Fruit fly (Drosophila melanogaster) whole organism, embryonic: ENCODE measurements around the gene ATPsynO.

ENCODE experiments used
- B-H2 ChIP-seq: fragments of 200-800 bp; sonication (Bioruptor generic); optimal IDR thresholded peaks from 2 replicates; lab custom pipeline; 2018; ENCODE audit warnings: missing biosample characterization, mild to moderate bottlenecking, missing genetic modification characterization
- CG10462 ChIP-seq: fragments of 200-800 bp; sonication (Bioruptor generic); optimal IDR thresholded peaks from 2 replicates; lab custom pipeline; 2016; ENCODE audit warnings: missing biosample characterization, missing genetic modification characterization
- CG10565 ChIP-seq: fragments of 200-800 bp; sonication (Bioruptor generic); optimal IDR thresholded peaks from 3 replicates; lab custom pipeline; 2016; ENCODE audit warnings: missing biosample characterization, mild to moderate bottlenecking, missing genetic modification characterization
- CG12391 ChIP-seq: fragments of 200-800 bp; sonication (Bioruptor generic); optimal IDR thresholded peaks from 3 replicates; lab custom pipeline; 2018; ENCODE audit warnings: missing biosample characterization, mild to moderate bottlenecking, missing genetic modification characterization, moderate library complexity
- CG13424 ChIP-seq: fragments of 200-800 bp; sonication (Bioruptor generic); optimal IDR thresholded peaks from 2 replicates; lab custom pipeline; 2019; ENCODE audit warnings: missing biosample characterization, mild to moderate bottlenecking, missing genetic modification characterization, moderate library complexity
- CG17829 ChIP-seq: fragments of 200-800 bp; optimal IDR thresholded peaks from 2 replicates; lab custom pipeline; 2019; ENCODE audit warnings: missing biosample characterization, mild to moderate bottlenecking, missing genetic modification characterization, moderate library complexity
- CG18011 ChIP-seq: fragments of 200-800 bp; sonication (Bioruptor generic); optimal IDR thresholded peaks from 2 replicates; lab custom pipeline; 2017; ENCODE audit warnings: missing biosample characterization, missing genetic modification characterization, mild to moderate bottlenecking, moderate library complexity, missing genotype
- CG18476 ChIP-seq: fragments of 200-800 bp; sonication (Bioruptor generic); optimal IDR thresholded peaks from 2 replicates; lab custom pipeline; 2016; ENCODE audit warnings: missing biosample characterization, mild to moderate bottlenecking, missing genetic modification characterization
- CG30403 ChIP-seq: fragments of 200-800 bp; sonication (Bioruptor generic); optimal IDR thresholded peaks from 3 replicates; lab custom pipeline; 2016; ENCODE audit warnings: missing biosample characterization, missing genetic modification characterization
- CG3995 ChIP-seq: fragments of 200-800 bp; sonication (Bioruptor generic); optimal IDR thresholded peaks from 3 replicates; lab custom pipeline; 2016; ENCODE audit warnings: missing biosample characterization, missing genetic modification characterization
- CG4282 ChIP-seq: fragments of 200-800 bp; sonication (Bioruptor generic); optimal IDR thresholded peaks from 2 replicates; lab custom pipeline; 2016; ENCODE audit warnings: missing biosample characterization, missing genetic modification characterization
- CG4820 ChIP-seq: fragments of 200-800 bp; sonication (Bioruptor generic); optimal IDR thresholded peaks from 3 replicates; lab custom pipeline; 2016; ENCODE audit warnings: missing biosample characterization, missing genetic modification characterization
- CG4854 ChIP-seq: fragments of 200-800 bp; sonication (Bioruptor generic); optimal IDR thresholded peaks from 2 replicates; lab custom pipeline; 2016; ENCODE audit warnings: missing biosample characterization, missing genetic modification characterization, inconsistent platforms
- CG7987 ChIP-seq: fragments of 200-800 bp; sonication (Bioruptor generic); optimal IDR thresholded peaks from 2 replicates; lab custom pipeline; 2018; ENCODE audit warnings: missing biosample characterization, mild to moderate bottlenecking, missing genetic modification characterization, moderate library complexity
- CG8924 ChIP-seq: fragments of 200-800 bp; optimal IDR thresholded peaks from 3 replicates; lab custom pipeline; 2019; ENCODE audit warnings: missing biosample characterization, mild to moderate bottlenecking, missing genetic modification characterization, moderate library complexity
- CG9609 ChIP-seq: fragments of 200-800 bp; sonication (Bioruptor generic); optimal IDR thresholded peaks from 3 replicates; lab custom pipeline; 2016; ENCODE audit warnings: missing biosample characterization, missing genetic modification characterization
- CG9797 ChIP-seq: fragments of 200-800 bp; sonication (Bioruptor generic); optimal IDR thresholded peaks from 3 replicates; lab custom pipeline; 2018; ENCODE audit warnings: missing biosample characterization, mild to moderate bottlenecking, missing genetic modification characterization
- CTCF ChIP-seq: fragments of 200-800 bp; sonication (Bioruptor generic); optimal IDR thresholded peaks from 2 replicates; lab custom pipeline; 2017; ENCODE audit warnings: missing biosample characterization, mild to moderate bottlenecking, missing genetic modification characterization, moderate library complexity
- CoRest ChIP-seq: fragments of 200-800 bp; sonication (Bioruptor generic); optimal IDR thresholded peaks from 3 replicates; lab custom pipeline; 2018; ENCODE audit warnings: missing biosample characterization, mild to moderate bottlenecking, missing genetic modification characterization, moderate library complexity
- Dip3 ChIP-seq: fragments of 200-800 bp; sonication (Bioruptor generic); optimal IDR thresholded peaks from 3 replicates; lab custom pipeline; 2016; ENCODE audit warnings: missing biosample characterization, missing genetic modification characterization
- Elba2 ChIP-seq: fragments of 200-800 bp; sonication (Bioruptor generic); optimal IDR thresholded peaks from 3 replicates; lab custom pipeline; 2016; ENCODE audit warnings: missing biosample characterization, missing genetic modification characterization
- HLHmδ ChIP-seq: fragments of 200-800 bp; sonication (Bioruptor generic); optimal IDR thresholded peaks from 2 replicates; lab custom pipeline; 2018; ENCODE audit warnings: missing biosample characterization, mild to moderate bottlenecking, missing genetic modification characterization, moderate library complexity
- HmgD ChIP-seq: fragments of 200-800 bp; sonication (Bioruptor generic); optimal IDR thresholded peaks from 3 replicates; lab custom pipeline; 2016; ENCODE audit warnings: missing biosample characterization, missing genetic modification characterization
- HmgZ ChIP-seq: fragments of 200-800 bp; sonication (Bioruptor generic); optimal IDR thresholded peaks from 2 replicates; lab custom pipeline; 2018; ENCODE audit warnings: missing biosample characterization, mild to moderate bottlenecking, missing genetic modification characterization
- Hsf ChIP-seq: fragments of 200-800 bp; sonication (Bioruptor generic); optimal IDR thresholded peaks from 3 replicates; lab custom pipeline; 2016; ENCODE audit warnings: missing biosample characterization, missing genetic modification characterization
- Max ChIP-seq: fragments of 200-800 bp; sonication (Bioruptor generic); optimal IDR thresholded peaks from 2 replicates; lab custom pipeline; 2016; ENCODE audit warnings: missing biosample characterization, mild to moderate bottlenecking, missing genetic modification characterization
- Mrtf ChIP-seq: fragments of 200-800 bp; sonication (Bioruptor generic); IDR thresholded peaks from 3 replicates; pipeline ENCODE4 v1.3.6; 2022; ENCODE audit warnings: missing biosample characterization, missing genetic modification characterization
- Nf-YA ChIP-seq: fragments of 200-800 bp; sonication (Bioruptor generic); IDR thresholded peaks from 2 replicates; pipeline ENCODE4 v1.3.6; 2022; ENCODE audit warnings: missing biosample characterization, missing genetic modification characterization
- PHDP ChIP-seq: fragments of 200-800 bp; sonication (Bioruptor generic); optimal IDR thresholded peaks from 3 replicates; lab custom pipeline; 2018; ENCODE audit warnings: missing biosample characterization, mild to moderate bottlenecking, missing genetic modification characterization, moderate library complexity
- Rx ChIP-seq: fragments of 200-800 bp; sonication (Bioruptor generic); IDR thresholded peaks from 2 replicates; pipeline ENCODE4 v1.3.6; 2022; ENCODE audit warnings: missing biosample characterization, missing genetic modification characterization
- Sry-δ ChIP-seq: fragments of 200-800 bp; sonication (Bioruptor generic); optimal IDR thresholded peaks from 2 replicates; lab custom pipeline; 2016; ENCODE audit warnings: missing biosample characterization, missing genetic modification characterization
- TFAM ChIP-seq: fragments of 200-800 bp; sonication (Bioruptor generic); optimal IDR thresholded peaks from 2 replicates; lab custom pipeline; 2017; ENCODE audit warnings: missing biosample characterization, missing genetic modification characterization, inconsistent platforms
- Trl ChIP-seq, 3 experiments: fragments of >200 bp in 2 of 3; fragments of 200-800 bp in 1 of 3; sonication (Bioruptor generic) in 1 of 3; optimal IDR thresholded peaks; 2 replicates in 1 of 3; 3 replicates in 2 of 3; lab custom pipeline; 2016 to 2017; ENCODE audit warnings: missing biosample characterization in 1 of 3, missing genetic modification characterization in 1 of 3
- danr ChIP-seq: fragments of 200-800 bp; sonication (Bioruptor generic); IDR thresholded peaks from 2 replicates; pipeline ENCODE4 v1.3.6; 2022; ENCODE audit warnings: missing biosample characterization, missing genetic modification characterization
- ewg ChIP-seq: fragments of 200-800 bp; sonication (Bioruptor generic); optimal IDR thresholded peaks from 3 replicates; lab custom pipeline; 2017; ENCODE audit warnings: mild to moderate bottlenecking, missing biosample characterization, missing genetic modification reagents, missing genetic modification characterization
- hkb ChIP-seq, 2 experiments: fragments of 200-800 bp in 1 of 2; fragments of >200 bp in 1 of 2; sonication (Bioruptor generic) in 1 of 2; IDR thresholded peaks in 1 of 2; optimal IDR thresholded peaks in 1 of 2; 2 replicates each; pipeline versions ENCODE4 v1.3.6 to Lab custom; 2017 to 2022; ENCODE audit warnings: missing biosample characterization in 1 of 2, missing genetic modification characterization in 1 of 2
- insv ChIP-seq, 2 experiments: fragments of 200-800 bp; sonication (Bioruptor generic); optimal IDR thresholded peaks; 3 replicates each; lab custom pipeline; 2016 to 2018; ENCODE audit warnings: missing biosample characterization in 2 of 2, missing genetic modification characterization in 2 of 2
- kay ChIP-seq: fragments of 200-800 bp; sonication (Bioruptor generic); optimal IDR thresholded peaks from 2 replicates; lab custom pipeline; 2016; ENCODE audit warnings: missing biosample characterization, missing genetic modification characterization
- lov ChIP-seq, 2 experiments: fragments of 200-800 bp in 1 of 2; fragments of >200 bp in 1 of 2; sonication (Bioruptor generic) in 1 of 2; IDR thresholded peaks in 1 of 2; optimal IDR thresholded peaks in 1 of 2; 2 replicates in 1 of 2; 3 replicates in 1 of 2; pipeline versions ENCODE4 v1.3.6 to Lab custom; 2017 to 2022; ENCODE audit warnings: missing biosample characterization in 1 of 2, missing genetic modification characterization in 1 of 2
- mam ChIP-seq: fragments of 200-800 bp; sonication (Bioruptor generic); optimal IDR thresholded peaks from 3 replicates; lab custom pipeline; 2016; ENCODE audit warnings: missing biosample characterization, missing genetic modification characterization
- nerfin-1 ChIP-seq: fragments of 200-800 bp; sonication (Bioruptor generic); optimal IDR thresholded peaks from 3 replicates; lab custom pipeline; 2019; ENCODE audit warnings: missing biosample characterization, mild to moderate bottlenecking, missing genetic modification characterization, moderate library complexity
- onecut ChIP-seq: fragments of 200-800 bp; sonication (Bioruptor generic); IDR thresholded peaks from 2 replicates; pipeline ENCODE4 v1.3.6; 2022; ENCODE audit warnings: missing biosample characterization, missing genetic modification characterization
- peb ChIP-seq: fragments of 200-800 bp; sonication (Bioruptor generic); IDR thresholded peaks from 2 replicates; pipeline ENCODE4 v1.3.6; 2022; ENCODE audit warnings: missing biosample characterization, missing genetic modification characterization
- pzg ChIP-seq: fragments of 200-800 bp; sonication (Bioruptor generic); optimal IDR thresholded peaks from 3 replicates; lab custom pipeline; 2018; ENCODE audit warnings: missing biosample characterization, mild to moderate bottlenecking, missing genetic modification characterization, moderate library complexity
- sens ChIP-seq: fragments of 200-800 bp; sonication (Bioruptor generic); peaks from one replicate; lab custom pipeline; 2016; ENCODE audit warnings: missing biosample characterization, missing genetic modification characterization
- shn ChIP-seq: fragments of 200-800 bp; sonication (Bioruptor generic); optimal IDR thresholded peaks from 3 replicates; lab custom pipeline; 2016; ENCODE audit warnings: missing biosample characterization, missing genetic modification characterization
- sr ChIP-seq: fragments of 200-800 bp; sonication (Bioruptor generic); IDR thresholded peaks from 3 replicates; pipeline ENCODE4 v1.3.6; 2022; ENCODE audit warnings: missing biosample characterization, missing genetic modification characterization
- tll ChIP-seq, 2 experiments: fragments of 200-800 bp in 1 of 2; fragments of >200 bp in 1 of 2; sonication (Bioruptor generic) in 1 of 2; optimal IDR thresholded peaks; 2 replicates each; lab custom pipeline; 2017 to 2019; ENCODE audit warnings: missing biosample characterization in 2 of 2, missing genetic modification characterization in 2 of 2, mild to moderate bottlenecking in 1 of 2, moderate library complexity in 1 of 2
- trem ChIP-seq: fragments of 200-800 bp; optimal IDR thresholded peaks from 3 replicates; lab custom pipeline; 2019; ENCODE audit warnings: missing biosample characterization, mild to moderate bottlenecking, missing genetic modification characterization, moderate library complexity
- zf30C ChIP-seq: fragments of 200-800 bp; sonication (Bioruptor generic); optimal IDR thresholded peaks from 3 replicates; lab custom pipeline; 2018; ENCODE audit warnings: missing biosample characterization, mild to moderate bottlenecking, missing genetic modification characterization

The ATPsynO gene

DNA sequence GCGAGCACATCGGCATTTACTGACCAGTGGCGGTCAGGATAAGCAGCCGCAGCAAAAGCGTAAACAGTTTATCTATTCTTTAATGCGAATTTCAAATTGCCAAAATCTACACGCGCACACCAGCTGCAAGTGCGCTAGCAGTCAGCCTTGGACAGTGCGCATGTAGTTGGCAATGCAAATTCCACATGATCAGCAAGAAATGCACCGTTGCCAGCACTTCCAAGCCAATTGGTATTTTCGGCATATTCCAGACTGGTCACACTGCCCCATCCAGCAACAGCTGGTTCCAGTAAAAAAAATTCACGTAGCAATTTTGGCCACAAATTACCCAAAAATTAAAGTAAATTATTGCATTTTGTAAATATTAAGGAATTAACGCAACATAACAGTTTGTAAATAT, 22.4 kb downstream of the ATPsynO start (continued):
- TF ChIP-seq Hsf (GFP tag; lab: Kevin White, UChicago) (peak; percentile 24), PHDP (peak; percentile 8), CG4854 (peak; percentile 99), Trl (optimal IDR thresholded peaks at IDR 0.05; lab: Kevin White, UChicago) (no peak), Trl (GFP tag; optimal IDR thresholded peaks at IDR 0.05; lab: Kevin White, UChicago) (peak; percentile 19), onecut (GFP tag; lab: Robert Waterston, UW) (no peak), CG3995 (peak; percentile 24), sens (peak; percentile 64), tll (GFP tag; optimal IDR thresholded peaks at IDR 0.05; lab: Kevin White, UChicago) (peak in 1 of 2 experiments; percentile 34), Nf-YA (GFP tag; lab: Robert Waterston, UW) (no peak), CTCF (GFP tag; lab: Kevin White, UChicago) (peak; percentile 52), CG18476 (no peak), TFAM (GFP tag; lab: Kevin White, UChicago) (no peak), shn (peak; percentile 4), Max (GFP tag; lab: Kevin White, UChicago) (peak; percentile 69), CG4282 (GFP tag; lab: Kevin White, UChicago) (peak; percentile 46), CG7987 (peak; percentile 35), HLHmδ (GFP tag; lab: Kevin White, UChicago) (peak; percentile 16), sr (GFP tag; lab: Robert Waterston, UW) (no peak), insv (GFP tag; optimal IDR thresholded peaks at IDR 0.05; lab: Kevin White, UChicago) (peak in 1 of 2 experiments; percentile 50), CG17829 (tag; lab: Kevin White, UChicago) (peak; percentile 54), Mrtf (GFP tag; lab: Robert Waterston, UW) (no peak), B-H2 (GFP tag; lab: Kevin White, UChicago) (no peak), trem (peak; percentile 64), HmgD (GFP tag; lab: Kevin White, UChicago) (peak; percentile 77), CG12391 (tag; lab: Kevin White, UChicago) (peak; percentile 21), CG9797 (GFP tag; lab: Kevin White, UChicago) (peak; percentile 95), CG10462 (GFP tag; lab: Kevin White, UChicago) (peak; percentile 82), CG4820 (GFP tag; lab: Kevin White, UChicago) (no peak), kay (GFP tag; lab: Kevin White, UChicago) (peak; percentile 42), zf30C (GFP tag; lab: Kevin White, UChicago) (peak; percentile 23), HmgZ (peak; percentile 84), nerfin-1 (tag; lab: Kevin White, UChicago) (peak; percentile 23), hkb (optimal IDR thresholded peaks at IDR 0.05; lab: Kevin White, UChicago) (peak; percentile 8), hkb (GFP tag; IDR thresholded peaks at IDR 0.05; lab: Robert Waterston, UW) (no peak), lov (optimal IDR thresholded peaks at IDR 0.05; lab: Kevin White, UChicago) (no peak), lov (GFP tag; IDR thresholded peaks at IDR 0.05; lab: Robert Waterston, UW) (no peak), pzg (peak; percentile 98), Elba2 (GFP tag; lab: Kevin White, UChicago) (peak; percentile 88), CG9609 (GFP tag; lab: Kevin White, UChicago) (peak; percentile 12), CG18011 (GFP tag; lab: Kevin White, UChicago) (peak; percentile 99), CoRest (tag; lab: Kevin White, UChicago) (peak; percentile 43), ewg (peak; percentile 25), Dip3 (GFP tag; lab: Kevin White, UChicago) (peak; percentile 90), Rx (no peak), peb (no peak), CG8924 (peak; percentile 37), Sry-δ (GFP tag; lab: Kevin White, UChicago) (peak; percentile 68), CG30403 (no peak), CG10565 (GFP tag; lab: Kevin White, UChicago) (no peak), mam (GFP tag; lab: Kevin White, UChicago) (peak; percentile 28), danr (no peak), CG13424 (tag; lab: Kevin White, UChicago) (peak; percentile 0)
